Fruit fly (Drosophila melanogaster): ENCODE measurements around the gene sNPF.

sNPF gene

dm6 chr2L:20091094-20091679 is 63.5 kb downstream of the sNPF start, which contains the start of the genes CG10747 and Pyroxd1 (continued):
- TF ChIP-seq CG15601 (tag; optimal IDR thresholded peaks at IDR 0.05) (peak; percentile 93), Ptx1 (GFP tag; IDR thresholded peaks at IDR 0.05) (peak; percentile 98), CG3995 (GFP tag; optimal IDR thresholded peaks at IDR 0.05) (peak; percentile 80), Usf (GFP tag; optimal IDR thresholded peaks at IDR 0.05) (peak; percentile 96), NC2β (GFP tag; optimal IDR thresholded peaks at IDR 0.05) (peak; percentile 85), tap (tag; optimal IDR thresholded peaks at IDR 0.05) (peak; percentile 94), run (tag; optimal IDR thresholded peaks at IDR 0.05) (peak; percentile 94), CG7963 (GFP tag; IDR thresholded peaks at IDR 0.05; ENCODE audit: partially characterized antibody) (no peak), CG18011 (GFP tag; optimal IDR thresholded peaks at IDR 0.05) (peak; percentile 89), pnt (GFP tag; optimal IDR thresholded peaks at IDR 0.05) (peak; percentile 95), CG17829 (tag; optimal IDR thresholded peaks at IDR 0.05) (peak; percentile 95), fd3F (GFP tag; optimal IDR thresholded peaks at IDR 0.05) (peak; percentile 97), Hr78 (GFP tag; optimal IDR thresholded peaks at IDR 0.05) (peak in 1 of 2 experiments; percentile 81), CG16813 (GFP tag; IDR thresholded peaks at IDR 0.05; ENCODE audit: partially characterized antibody) (no peak), CG30431 (GFP tag; optimal IDR thresholded peaks at IDR 0.05) (peak; percentile 94), CrebB (tag; optimal IDR thresholded peaks at IDR 0.05) (peak; percentile 95), CG11247 (GFP tag; IDR thresholded peaks at IDR 0.05) (peak; percentile 96), CG34422 (GFP tag; IDR thresholded peaks at IDR 0.05) (peak; percentile 93), da (GFP tag; optimal IDR thresholded peaks at IDR 0.05) (peak; percentile 90), shn (GFP tag; optimal IDR thresholded peaks at IDR 0.05) (peak; percentile 96), chn (GFP tag; optimal IDR thresholded peaks at IDR 0.05) (peak; percentile 96), CG13894 (tag; optimal IDR thresholded peaks at IDR 0.05) (peak; percentile 95), CG6765 (GFP tag; optimal IDR thresholded peaks at IDR 0.05) (peak; percentile 91), CTCF (GFP tag; optimal IDR thresholded peaks at IDR 0.05) (peak; percentile 56), PHDP (tag; optimal IDR thresholded peaks at IDR 0.05) (peak; percentile 97), org-1 (GFP tag; optimal IDR thresholded peaks at IDR 0.05) (peak; percentile 92), nau (GFP tag; optimal IDR thresholded peaks at IDR 0.05) (peak; percentile 92), CHES-1-like (GFP tag; optimal IDR thresholded peaks at IDR 0.05) (peak; percentile 90), CG14050 (GFP tag; IDR thresholded peaks at IDR 0.05) (peak; percentile 93), br (optimal IDR thresholded peaks at IDR 0.05) (no peak), CG31441 (GFP tag; IDR thresholded peaks at IDR 0.05) (peak; percentile 94), seq (GFP tag; IDR thresholded peaks at IDR 0.05) (peak; percentile 96), repo (GFP tag; optimal IDR thresholded peaks at IDR 0.05) (peak; percentile 78), fu2 (GFP tag; optimal IDR thresholded peaks at IDR 0.05) (peak; percentile 94), Deaf1 (tag; optimal IDR thresholded peaks at IDR 0.05) (peak; percentile 82), dmrt11E (tag; optimal IDR thresholded peaks at IDR 0.05) (peak; percentile 93), CG15011 (GFP tag; optimal IDR thresholded peaks at IDR 0.05) (peak; percentile 93), cas (GFP tag; IDR thresholded peaks at IDR 0.05) (peak; percentile 92), Asciz (GFP tag; optimal IDR thresholded peaks at IDR 0.05) (peak; percentile 92), wdn (GFP tag; IDR thresholded peaks at IDR 0.05) (peak; percentile 89), al (GFP tag; IDR thresholded peaks at IDR 0.05) (peak; percentile 97), Sox102F (GFP tag; optimal IDR thresholded peaks at IDR 0.05) (peak; percentile 97), YL-1 (GFP tag; optimal IDR thresholded peaks at IDR 0.05) (peak; percentile 96), btn (GFP tag; optimal IDR thresholded peaks at IDR 0.05) (peak; percentile 78), CG8290 (GFP tag; optimal IDR thresholded peaks at IDR 0.05) (peak; percentile 83), CG8290 (tag; optimal IDR thresholded peaks at IDR 0.05) (peak; percentile 86 to 96), CG12236 (GFP tag; optimal IDR thresholded peaks at IDR 0.05) (peak; percentile 86), Adf1 (GFP tag; IDR thresholded peaks at IDR 0.05) (peak; percentile 83), z (GFP tag; IDR thresholded peaks at IDR 0.05) (no peak), ase (GFP tag; IDR thresholded peaks at IDR 0.05) (peak; percentile 91), CG15479 (GFP tag; optimal IDR thresholded peaks at IDR 0.05) (peak; percentile 67), chif (GFP tag; optimal IDR thresholded peaks at IDR 0.05) (peak; percentile 91 to 96)

All from whole organism, embryonic.